Worm (Caenorhabditis elegans) whole organism, L4 larva: Measurements from ENCODE around the gene mesp-1.

ENCODE experiments used
- F26F4.8 ChIP-seq: fragments of 200-800 bp; sonication (Bioruptor generic); conservative IDR thresholded peaks from 2 replicates; pipeline ENCODE4 v1.3.6; 2022; ENCODE audit warnings: missing genetic modification characterization, missing compliant biosample characterization
- F37D6.2 ChIP-seq: sonication (generic microtip); optimal IDR thresholded peaks from 2 replicates; lab custom pipeline; 2016; ENCODE audit warnings: mild to moderate bottlenecking, missing genetic modification characterization, missing compliant biosample characterization
- R02D3.7 ChIP-seq: fragments of 150-350 bp; sonication (generic microtip); optimal IDR thresholded peaks from 3 replicates; lab custom pipeline; 2014; ENCODE audit warnings: missing biosample characterization, missing genetic modification characterization
- T20F7.1 ChIP-seq: fragments of 200-800 bp; sonication (Bioruptor generic); optimal IDR thresholded peaks from 2 replicates; lab custom pipeline; 2018; ENCODE audit warnings: mild to moderate bottlenecking, missing genetic modification characterization, missing compliant biosample characterization
- Y75B8A.6 ChIP-seq: fragments of 200-800 bp; sonication (Bioruptor generic); IDR thresholded peaks from 2 replicates; pipeline ENCODE4 v1.3.6; 2022; ENCODE audit warnings: missing genetic modification reagents, missing genetic modification characterization, missing compliant biosample characterization
- ceh-28 ChIP-seq: fragments of 150-350 bp; optimal IDR thresholded peaks from 2 replicates; lab custom pipeline; 2014; ENCODE audit warnings: missing biosample characterization, missing genetic modification reagents, missing genetic modification characterization
- duxl-1 ChIP-seq: sonication (generic microtip); optimal IDR thresholded peaks from 2 replicates; lab custom pipeline; 2016; ENCODE audit warnings: mild to moderate bottlenecking, missing genetic modification characterization, moderate library complexity, missing compliant biosample characterization; ENCODE audit not compliant: poor library complexity
- egl-43 ChIP-seq: fragments of 200-800 bp; sonication (Bioruptor generic); IDR thresholded peaks from 2 replicates; pipeline ENCODE4 v1.3.6; 2022; ENCODE audit warnings: missing genetic modification reagents, missing genetic modification characterization, missing compliant biosample characterization
- hif-1 ChIP-seq, 2 experiments: sonication (generic microtip); optimal IDR thresholded peaks; 2 replicates each; lab custom pipeline; 2016 to 2017; ENCODE audit warnings: missing compliant biosample characterization in 2 of 2, missing genetic modification characterization in 2 of 2, missing genetic modification reagents in 2 of 2, missing genotype in 2 of 2, mild to moderate bottlenecking in 1 of 2
- hlh-30 ChIP-seq: sonication (generic microtip); optimal IDR thresholded peaks from 2 replicates; lab custom pipeline; 2017; ENCODE audit warnings: antibody characterized with exemption, mild to moderate bottlenecking, missing genetic modification characterization, missing compliant biosample characterization; ENCODE audit not compliant: insufficient read depth
- hmg-1.1 ChIP-seq: fragments of 200-800 bp; sonication (Bioruptor generic); IDR thresholded peaks from 2 replicates; pipeline ENCODE4 v1.3.6; 2022; ENCODE audit warnings: missing genetic modification reagents, missing genetic modification characterization, missing compliant biosample characterization
- jun-1 ChIP-seq: fragments of 150-350 bp; optimal IDR thresholded peaks from 2 replicates; lab custom pipeline; 2014; ENCODE audit warnings: missing biosample characterization, missing genetic modification reagents, missing genetic modification characterization
- lin-1 ChIP-seq: fragments of 200-800 bp; sonication (Bioruptor generic); IDR thresholded peaks from 2 replicates; pipeline ENCODE4 v1.3.6; 2022; ENCODE audit warnings: missing genetic modification reagents, missing genetic modification characterization, missing compliant biosample characterization
- lsy-2 ChIP-seq, 2 experiments: fragments of 150-350 bp in 1 of 2; sonication (generic microtip) in 1 of 2; optimal IDR thresholded peaks; 2 replicates each; lab custom pipeline; 2014 to 2017; ENCODE audit warnings: missing biosample characterization in 2 of 2, missing genetic modification characterization in 2 of 2
- mxl-2 ChIP-seq: fragments of 200-800 bp; sonication (Bioruptor generic); conservative IDR thresholded peaks from 2 replicates; pipeline ENCODE4 v1.3.6; 2022; ENCODE audit warnings: missing genetic modification reagents, missing genetic modification characterization, missing compliant biosample characterization
- nhr-11 ChIP-seq: fragments of 150-350 bp; optimal IDR thresholded peaks from 2 replicates; lab custom pipeline; 2014; ENCODE audit warnings: missing biosample characterization, missing genetic modification characterization
- nhr-111 ChIP-seq: fragments of 200-800 bp; sonication (Bioruptor generic); optimal IDR thresholded peaks from 2 replicates; lab custom pipeline; 2018; ENCODE audit warnings: mild to moderate bottlenecking, missing genetic modification characterization, missing compliant biosample characterization
- nhr-237 ChIP-seq: sonication (generic microtip); optimal IDR thresholded peaks from 2 replicates; lab custom pipeline; 2017; ENCODE audit warnings: missing biosample characterization, missing genetic modification characterization
- nhr-25 ChIP-seq: sonication (generic microtip); optimal IDR thresholded peaks from 2 replicates; lab custom pipeline; 2017; ENCODE audit warnings: missing genetic modification characterization, mild to moderate bottlenecking, missing compliant biosample characterization, antibody characterized with exemption, moderate library complexity, borderline replicate concordance; ENCODE audit not compliant: insufficient read depth
- nhr-42 ChIP-seq: fragments of 200-800 bp; sonication (Bioruptor generic); IDR thresholded peaks from 2 replicates; pipeline ENCODE4 v1.3.6; 2022; ENCODE audit warnings: missing genetic modification characterization, missing compliant biosample characterization
- nhr-6 ChIP-seq: fragments of 150-350 bp; optimal IDR thresholded peaks from 2 replicates; lab custom pipeline; 2014; ENCODE audit warnings: missing biosample characterization, missing genetic modification characterization
- pqm-1 ChIP-seq: sonication (generic microtip); optimal IDR thresholded peaks from 2 replicates; lab custom pipeline; 2017; ENCODE audit warnings: missing biosample characterization, missing genetic modification characterization
- set-16 ChIP-seq: fragments of 200-800 bp; sonication (Bioruptor generic); IDR thresholded peaks from 2 replicates; pipeline ENCODE4 v1.3.6; 2022; ENCODE audit warnings: missing genetic modification reagents, missing genetic modification characterization, missing compliant biosample characterization
- snpc-1.2 ChIP-seq: fragments of 200-800 bp; sonication (Bioruptor generic); IDR thresholded peaks from 2 replicates; pipeline ENCODE4 v1.3.6; 2022; ENCODE audit warnings: missing genetic modification reagents, missing genetic modification characterization, missing compliant biosample characterization
- tag-97 ChIP-seq: fragments of 200-800 bp; sonication (Bioruptor generic); IDR thresholded peaks from 2 replicates; pipeline ENCODE4 v1.3.6; 2022; ENCODE audit warnings: missing genetic modification characterization, missing compliant biosample characterization
- tra-1 ChIP-seq: fragments of 200-800 bp; sonication (Bioruptor generic); IDR thresholded peaks from 2 replicates; pipeline ENCODE4 v1.3.6; 2022; ENCODE audit warnings: missing genetic modification reagents, missing genetic modification characterization, missing compliant biosample characterization
- unc-62 ChIP-seq, 3 experiments: fragments of 150-350 bp in 1 of 3; sonication (generic microtip); optimal IDR thresholded peaks in 2 of 3; peaks in 1 of 3; 1 replicate in 1 of 3; 2 replicates in 2 of 3; lab custom pipeline; 2014 to 2017; ENCODE audit warnings: missing biosample characterization in 3 of 3, missing genetic modification characterization in 3 of 3, missing genetic modification reagents in 3 of 3, missing genotype in 1 of 3
- zag-1 ChIP-seq: fragments of 150-350 bp; optimal IDR thresholded peaks from 2 replicates; lab custom pipeline; 2014; ENCODE audit warnings: missing biosample characterization, missing genetic modification characterization
- zfp-2 ChIP-seq: sonication (generic microtip); optimal IDR thresholded peaks from 2 replicates; lab custom pipeline; 2016; ENCODE audit warnings: mild to moderate bottlenecking, missing genetic modification characterization, missing compliant biosample characterization
- zfp-3 ChIP-seq: fragments of 200-800 bp; sonication (Bioruptor generic); conservative IDR thresholded peaks from 2 replicates; pipeline ENCODE4 v1.3.6; 2022; ENCODE audit warnings: missing genetic modification reagents, missing genetic modification characterization, missing compliant biosample characterization

The mesp-1 gene

ce11 chrIV:8492242-8492641, 6.9 kb upstream of the mesp-1 start, which contains the start of gene sru-7:
sru-7 (plus strand) TSS chrIV:8492542.
- TF ChIP-seq lin-1 (no peak), nhr-237 (tag; lab: Kevin White, UChicago) (no peak), F37D6.2 (tag; lab: Kevin White, UChicago) (no peak), snpc-1.2 (GFP tag; lab: Robert Waterston, UW) (no peak), egl-43 (GFP tag; lab: Robert Waterston, UW) (no peak), zfp-2 (tag; lab: Kevin White, UChicago) (no peak), zfp-3 (GFP tag; lab: Robert Waterston, UW) (no peak), zag-1 (no peak), nhr-111 (GFP tag; lab: Kevin White, UChicago) (no peak), nhr-11 (no peak), Y75B8A.6 (GFP tag; lab: Robert Waterston, UW) (no peak)

DNA sequence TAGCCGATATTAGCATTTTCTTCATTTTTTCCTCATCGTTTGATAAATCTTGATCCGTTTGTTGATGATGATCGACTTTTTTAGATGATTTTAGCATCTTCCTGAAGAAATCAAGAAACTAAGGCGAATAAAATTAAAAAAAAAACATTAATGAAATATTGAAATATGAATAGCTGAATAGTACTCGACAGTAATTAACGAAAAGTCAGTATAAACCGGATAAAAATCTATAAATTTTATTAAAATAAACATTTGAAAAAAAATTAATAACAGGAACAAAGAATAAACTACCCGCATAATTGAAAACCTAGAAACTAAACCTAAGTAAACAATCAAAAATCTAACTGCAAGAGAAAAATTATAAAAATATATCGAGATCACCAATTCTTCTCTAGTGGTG, 2.8 kb upstream of the mesp-1 start, which contains the start of gene C28C12.12:
C28C12.12 (minus strand) TSS at position 101 of the 400 bp plus-strand sequence.
- no peak for TF ChIP-seq jun-1 (tag; lab: Kevin White, UChicago)
- TF ChIP-seq F26F4.8 (GFP tag; lab: Robert Waterston, UW) = no peak
- no peak for TF ChIP-seq hlh-30 (tag; lab: Kevin White, UChicago)
- TF ChIP-seq T20F7.1 (GFP tag; lab: Kevin White, UChicago) = no peak
- TF ChIP-seq lsy-2 (tag; optimal IDR thresholded peaks at IDR 0.05; lab: Kevin White, UChicago) = no peak
- TF ChIP-seq ceh-28 (tag; lab: Kevin White, UChicago) = no peak
- TF ChIP-seq, all 104 proteins: peak for 0

- TF ChIP-seq snpc-1.2 (GFP tag; lab: Robert Waterston, UW) (peak; percentile 64; the same call in 1 of the 2 replicates), pqm-1 (no peak), duxl-1 (tag; lab: Kevin White, UChicago) (no peak)
Observed at ce11 chrIV:8499956-8500355, 846 bp downstream of the mesp-1 start.

- TF ChIP-seq set-16 (GFP tag; lab: Robert Waterston, UW) = peak; percentile 88
Observed at ce11 chrIV:8500576-8500975, 1.5 kb downstream of the mesp-1 start.

- TF ChIP-seq nhr-25 = no peak
- no peak for TF ChIP-seq mxl-2 (GFP tag; lab: Robert Waterston, UW)
- TF ChIP-seq duxl-1 (tag; lab: Kevin White, UChicago) = no peak
- no peak for TF ChIP-seq hif-1 (tag; optimal IDR thresholded peaks at IDR 0.05; lab: Kevin White, UChicago)
- no peak for TF ChIP-seq zfp-3 (GFP tag; lab: Robert Waterston, UW)
- TF ChIP-seq ceh-28 (tag; lab: Kevin White, UChicago) = no peak
- no peak for TF ChIP-seq nhr-42 (GFP tag; lab: Robert Waterston, UW)
Observed at ce11 chrIV:8501382-8501781, 2.3 kb downstream of the mesp-1 start, which contains the start of gene C28C12.1. C28C12.1 (plus strand) TSS chrIV:8501682.

DNA sequence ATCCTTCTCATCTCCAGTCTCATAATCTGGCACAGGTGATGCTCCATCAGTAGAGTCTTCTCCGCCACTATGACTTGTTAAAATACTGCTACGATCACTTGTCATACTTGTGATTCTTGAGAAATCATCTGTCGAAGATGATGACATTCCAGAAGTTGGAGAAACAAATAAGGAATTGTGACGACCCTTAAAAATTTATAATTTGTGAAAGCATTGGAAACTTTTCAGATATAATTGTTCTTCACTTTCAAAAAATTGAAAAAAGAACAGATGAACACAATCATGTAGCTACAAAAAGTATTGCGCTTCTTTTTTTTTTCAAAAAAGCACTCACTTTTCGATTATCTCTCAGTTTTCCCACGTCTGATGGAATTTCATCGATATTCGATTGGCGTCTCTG, 6.9 kb downstream of the mesp-1 start:
- TF ChIP-seq tra-1 = no peak
- no peak for TF ChIP-seq nhr-6 (tag; lab: Kevin White, UChicago)
- TF ChIP-seq tag-97 (GFP tag; lab: Robert Waterston, UW) = no peak
- no peak for TF ChIP-seq hmg-1.1 (GFP tag; lab: Robert Waterston, UW)
- TF ChIP-seq R02D3.7 (tag; lab: Kevin White, UChicago) = no peak
- TF ChIP-seq unc-62 (GFP tag; optimal IDR thresholded peaks at IDR 0.05 in 1 of 2; lab: Kevin White, UChicago) = peak in 1 of 2 experiments; percentile 95
- TF ChIP-seq unc-62 (tag; optimal IDR thresholded peaks at IDR 0.05; lab: Kevin White, UChicago) = no peak
